Fruit fly (Drosophila melanogaster): ENCODE results near the gene CG5342.

Gene CG5342

DNA sequence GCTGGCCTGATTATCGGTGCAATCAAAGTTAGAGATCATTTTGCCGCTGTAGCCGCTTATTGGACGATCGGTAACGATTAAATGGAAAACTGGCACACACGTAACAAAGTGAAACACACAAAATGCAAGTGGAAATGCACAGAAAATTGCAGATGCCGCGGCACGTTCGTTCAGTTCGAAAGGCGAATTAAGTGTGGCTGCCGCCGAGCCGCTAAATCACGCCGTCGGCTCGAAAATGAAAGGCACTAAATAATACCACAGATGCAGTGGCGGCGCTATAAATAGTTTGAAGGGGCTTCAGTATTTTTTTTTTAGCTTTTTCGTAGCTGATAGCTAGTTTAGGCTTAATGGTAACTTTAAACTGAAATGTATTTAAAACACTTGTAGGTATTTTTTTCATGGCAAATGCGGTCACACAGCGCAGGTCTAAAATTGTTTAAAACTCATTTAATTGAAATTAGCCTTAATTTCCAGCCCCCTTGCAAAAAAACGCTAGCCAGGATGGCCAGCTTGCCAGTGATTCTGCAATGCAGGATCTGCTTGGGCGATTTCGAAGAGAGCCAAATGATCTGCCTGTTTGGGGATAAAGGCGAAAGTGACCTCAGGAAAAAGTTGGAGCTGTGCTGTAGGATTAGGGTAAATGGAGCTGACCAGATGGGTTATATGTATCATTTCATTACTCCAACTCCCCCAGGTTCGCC, 41.2 kb downstream of the CG5342 start, which contains the start of the genes Jupiter and CG14710 (continued):
- no peak for TF ChIP-seq gcm (GFP tag; optimal IDR thresholded peaks at IDR 0.05)
- peak; percentile 49 for TF ChIP-seq Blimp-1 (GFP tag; optimal IDR thresholded peaks at IDR 0.05)
- TF ChIP-seq ro (GFP tag; IDR thresholded peaks at IDR 0.05) = no peak
- TF ChIP-seq Hmr (GFP tag; optimal IDR thresholded peaks at IDR 0.05) = peak; percentile 86
- peak; percentile 81 for TF ChIP-seq Sin3A (optimal IDR thresholded peaks at IDR 0.05)
- TF ChIP-seq Kr (GFP tag; optimal IDR thresholded peaks at IDR 0.05) = no peak
- peak; percentile 6 for TF ChIP-seq en (GFP tag; optimal IDR thresholded peaks at IDR 0.05)
- TF ChIP-seq CG3847 (GFP tag; IDR thresholded peaks at IDR 0.05) = peak; percentile 86
- peak; percentile 48 for TF ChIP-seq HLHmδ (GFP tag; optimal IDR thresholded peaks at IDR 0.05)
- TF ChIP-seq CG14050 (GFP tag; IDR thresholded peaks at IDR 0.05) = no peak; the same call in 2 of the 3 replicates
- peak; percentile 68 for TF ChIP-seq CG9817 (tag; optimal IDR thresholded peaks at IDR 0.05)
- peak; percentile 83 for TF ChIP-seq chn (GFP tag; optimal IDR thresholded peaks at IDR 0.05)
- TF ChIP-seq gce (GFP tag; IDR thresholded peaks at IDR 0.05) = 0 out of 3 replicates have a peak, but pooled peaks have one; percentile 41
- TF ChIP-seq CG4328 (GFP tag; optimal IDR thresholded peaks at IDR 0.05) = peak; percentile 1
- TF ChIP-seq CG10959 (GFP tag; IDR thresholded peaks at IDR 0.05) = 0 out of 2 replicates have a peak, but pooled peaks have one; percentile 18
- TF ChIP-seq CG12299 (tag; optimal IDR thresholded peaks at IDR 0.05) = peak; percentile 57
- peak; percentile 34; the same call in 1 of the 3 replicates for TF ChIP-seq CG11093 (GFP tag; IDR thresholded peaks at IDR 0.05)
- TF ChIP-seq nmo (GFP tag; optimal IDR thresholded peaks at IDR 0.05) = peak; percentile 81
- TF ChIP-seq gfzf (GFP tag; optimal IDR thresholded peaks at IDR 0.05) = peak; percentile 100
- no peak for TF ChIP-seq seq (GFP tag; IDR thresholded peaks at IDR 0.05)
- TF ChIP-seq Ravus (GFP tag; IDR thresholded peaks at IDR 0.05) = no peak
- peak; percentile 65 for TF ChIP-seq Vsx1 (GFP tag; optimal IDR thresholded peaks at IDR 0.05)
- peak; percentile 31 for TF ChIP-seq CG11723 (GFP tag; optimal IDR thresholded peaks at IDR 0.05)
- TF ChIP-seq CG2202 (tag; optimal IDR thresholded peaks at IDR 0.05) = peak; percentile 45
- TF ChIP-seq HmgZ (tag; optimal IDR thresholded peaks at IDR 0.05) = peak; percentile 86
- peak; percentile 46 for TF ChIP-seq lbe (GFP tag; optimal IDR thresholded peaks at IDR 0.05)
- TF ChIP-seq bowl (GFP tag; IDR thresholded peaks at IDR 0.05) = no peak
- no peak for TF ChIP-seq dan (GFP tag; IDR thresholded peaks at IDR 0.05)
- TF ChIP-seq pum (GFP tag; optimal IDR thresholded peaks at IDR 0.05) = peak; percentile 75
- TF ChIP-seq Ada2b (GFP tag; IDR thresholded peaks at IDR 0.05) = 0 out of 2 replicates have a peak, but pooled peaks have one; percentile 14
- TF ChIP-seq CG15269 (tag; optimal IDR thresholded peaks at IDR 0.05) = peak; percentile 30
- no peak for TF ChIP-seq ATbp (GFP tag; optimal IDR thresholded peaks at IDR 0.05)
- peak; percentile 33; the same call in 1 of the 3 replicates for TF ChIP-seq CG16813 (GFP tag; IDR thresholded peaks at IDR 0.05; ENCODE audit: partially characterized antibody)
- 0 out of 2 replicates have a peak, but pooled peaks have one; percentile 6 for TF ChIP-seq danr (GFP tag; IDR thresholded peaks at IDR 0.05)
- TF ChIP-seq CG4820 (GFP tag; optimal IDR thresholded peaks at IDR 0.05) = peak; percentile 58
- no peak for TF ChIP-seq prd (optimal IDR thresholded peaks at IDR 0.05)
- peak; percentile 84 for TF ChIP-seq prd (GFP tag; IDR thresholded peaks at IDR 0.05)
- TF ChIP-seq lov (optimal IDR thresholded peaks at IDR 0.05) = no peak
- TF ChIP-seq lov (GFP tag; IDR thresholded peaks at IDR 0.05) = 0 out of 3 replicates have a peak, but pooled peaks have one; percentile 60
- TF ChIP-seq cg (GFP tag; optimal IDR thresholded peaks at IDR 0.05) = peak; percentile 78
- TF ChIP-seq CG16815 (GFP tag; optimal IDR thresholded peaks at IDR 0.05) = peak; percentile 36
- no peak for TF ChIP-seq CG16779 (GFP tag; IDR thresholded peaks at IDR 0.05)
- TF ChIP-seq Poxn (GFP tag; IDR thresholded peaks at IDR 0.05) = no peak
- TF ChIP-seq NC2β (GFP tag; optimal IDR thresholded peaks at IDR 0.05) = peak; percentile 87
- peak; percentile 62 for TF ChIP-seq slou (GFP tag; optimal IDR thresholded peaks at IDR 0.05)
- peak; percentile 45; the same call in 1 of the 2 replicates for TF ChIP-seq klu (GFP tag; IDR thresholded peaks at IDR 0.05)
- TF ChIP-seq psq (GFP tag; optimal IDR thresholded peaks at IDR 0.05) = no peak
- TF ChIP-seq CG15479 (GFP tag; optimal IDR thresholded peaks at IDR 0.05) = peak; percentile 4
- no peak for TF ChIP-seq corto (GFP tag; optimal IDR thresholded peaks at IDR 0.05)
- no peak for TF ChIP-seq CG18619 (GFP tag; optimal IDR thresholded peaks at IDR 0.05)

Measured in whole organism, embryonic.